Worm (Caenorhabditis elegans) whole organism, midembryonic: ENCODE measurements around the gene flp-5.

Experiments used
- T22C8.4 ChIP-seq: fragments of 200-800 bp; sonication (Bioruptor generic); IDR thresholded peaks from 2 replicates; pipeline ENCODE4 v1.3.6; 2022; ENCODE audit warnings: missing genetic modification characterization, missing compliant biosample characterization
- cog-1 ChIP-seq: sonication (generic microtip); optimal IDR thresholded peaks from 2 replicates; lab custom pipeline; 2016; ENCODE audit warnings: missing genetic modification characterization, missing compliant biosample characterization
- flt-1 ChIP-seq: fragments of 200-800 bp; sonication (Bioruptor generic); IDR thresholded peaks from 2 replicates; pipeline ENCODE4 v1.3.6; 2022; ENCODE audit warnings: missing genetic modification characterization, missing compliant biosample characterization
- klf-2 ChIP-seq: fragments of 200-800 bp; sonication (Bioruptor generic); conservative IDR thresholded peaks from 2 replicates; pipeline ENCODE4 v1.3.6; 2022; ENCODE audit warnings: missing genetic modification reagents, missing genetic modification characterization, missing compliant biosample characterization
- med-1 ChIP-seq: sonication (generic microtip); optimal IDR thresholded peaks from 2 replicates; lab custom pipeline; 2017; ENCODE audit warnings: missing genetic modification characterization, mild to moderate bottlenecking, missing compliant biosample characterization, antibody characterized with exemption, missing genetic modification reagents; ENCODE audit not compliant: insufficient read depth
- ref-1 ChIP-seq: fragments of 200-800 bp; sonication (Bioruptor generic); conservative IDR thresholded peaks from 2 replicates; pipeline ENCODE4 v1.3.6; 2022; ENCODE audit warnings: missing genetic modification reagents, missing genetic modification characterization, missing compliant biosample characterization
- tab-1 ChIP-seq: fragments of 200-800 bp; sonication (Bioruptor generic); IDR thresholded peaks from 2 replicates; pipeline ENCODE4 v1.3.6; 2022; ENCODE audit warnings: missing genetic modification characterization, missing compliant biosample characterization
- ztf-23 ChIP-seq: fragments of 200-800 bp; sonication (Bioruptor generic); IDR thresholded peaks from 2 replicates; pipeline ENCODE4 v1.3.6; 2022; ENCODE audit warnings: missing genetic modification reagents, missing genetic modification characterization, missing compliant biosample characterization
- ztf-29 ChIP-seq: fragments of 200-800 bp; sonication (Bioruptor generic); IDR thresholded peaks from 2 replicates; pipeline ENCODE4 v1.3.6; 2022; ENCODE audit warnings: missing genetic modification reagents, missing genetic modification characterization, missing compliant biosample characterization

DNA sequence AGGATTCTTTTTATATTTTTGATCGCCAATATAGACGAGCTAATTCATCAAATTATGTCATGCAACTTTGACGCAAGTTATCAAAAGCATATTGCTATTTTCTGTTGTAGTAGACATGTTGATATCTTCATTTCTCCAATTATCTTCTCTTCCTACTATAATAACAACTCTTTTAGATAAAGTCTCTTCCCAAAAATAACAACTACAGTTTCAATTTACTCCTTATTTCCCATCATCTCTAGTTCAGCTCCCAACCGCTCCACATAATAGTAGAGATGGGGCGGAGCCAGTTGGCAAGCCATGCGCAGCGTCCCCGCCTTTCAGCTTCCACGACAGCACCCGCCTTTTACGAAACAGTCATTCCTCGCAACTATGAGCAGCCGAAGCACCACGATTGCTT, at the start of gene flp-5:
- no peak for TF ChIP-seq T22C8.4 (GFP tag; lab: Robert Waterston, UW)
- no peak for TF ChIP-seq ztf-23 (GFP tag; lab: Robert Waterston, UW)
- TF ChIP-seq klf-2: no peak
- no peak for TF ChIP-seq med-1 (GFP tag; lab: Kevin White, UChicago)
- no peak for TF ChIP-seq ref-1
- TF ChIP-seq ztf-29 (GFP tag; lab: Robert Waterston, UW): no peak
- no peak for TF ChIP-seq cog-1 (tag; lab: Kevin White, UChicago)
- no peak for TF ChIP-seq flt-1 (GFP tag; lab: Robert Waterston, UW)
- TF ChIP-seq tab-1: no peak
